Worm (Caenorhabditis elegans) whole organism, late embryonic: ENCODE data around the gene srv-17.

Source experiments
- C38D4.7 ChIP-seq: fragments of 200-800 bp; sonication (Bioruptor generic); optimal IDR thresholded peaks from 2 replicates; lab custom pipeline; 2018; ENCODE audit warnings: mild to moderate bottlenecking, missing genetic modification characterization, moderate library complexity, missing compliant biosample characterization
- Y22D7AL.16 ChIP-seq: sonication (generic microtip); optimal IDR thresholded peaks from 2 replicates; lab custom pipeline; 2016; ENCODE audit warnings: missing genetic modification characterization, missing compliant biosample characterization
- ahr-1 ChIP-seq: sonication (generic microtip); optimal IDR thresholded peaks from 2 replicates; lab custom pipeline; 2016; ENCODE audit warnings: missing genetic modification characterization, missing compliant biosample characterization
- ama-1 ChIP-seq: fragments of 150-350 bp; optimal IDR thresholded peaks from 2 replicates; lab custom pipeline; 2014
- ceh-14 ChIP-seq: sonication (generic microtip); optimal IDR thresholded peaks from 2 replicates; lab custom pipeline; 2016; ENCODE audit warnings: missing genotype, missing genetic modification characterization, missing compliant biosample characterization
- ceh-19 ChIP-seq: fragments of 200-800 bp; sonication (Bioruptor generic); optimal IDR thresholded peaks from 2 replicates; lab custom pipeline; 2018; ENCODE audit warnings: mild to moderate bottlenecking, missing genetic modification characterization, missing compliant biosample characterization
- ceh-22 ChIP-seq: sonication (generic microtip); optimal IDR thresholded peaks from 2 replicates; lab custom pipeline; 2017; ENCODE audit warnings: missing biosample characterization, missing genetic modification characterization
- ceh-24 ChIP-seq: sonication (generic microtip); optimal IDR thresholded peaks from 2 replicates; lab custom pipeline; 2016; ENCODE audit warnings: mild to moderate bottlenecking, missing genetic modification characterization, missing compliant biosample characterization
- ceh-34 ChIP-seq: sonication (generic microtip); optimal IDR thresholded peaks from 2 replicates; lab custom pipeline; 2016; ENCODE audit warnings: mild to moderate bottlenecking, missing genetic modification characterization, missing compliant biosample characterization
- ceh-6 ChIP-seq: fragments of 200-800 bp; sonication (Bioruptor generic); optimal IDR thresholded peaks from 2 replicates; lab custom pipeline; 2018; ENCODE audit warnings: mild to moderate bottlenecking, missing genetic modification characterization, missing compliant biosample characterization
- ceh-9 ChIP-seq: sonication (generic microtip); optimal IDR thresholded peaks from 2 replicates; lab custom pipeline; 2016; ENCODE audit warnings: mild to moderate bottlenecking, missing genetic modification characterization, inconsistent platforms, missing compliant biosample characterization
- che-1 ChIP-seq: sonication (generic microtip); optimal IDR thresholded peaks from 2 replicates; lab custom pipeline; 2016; ENCODE audit warnings: mild to moderate bottlenecking, missing genetic modification characterization, missing compliant biosample characterization
- dmd-4 ChIP-seq: sonication (generic microtip); optimal IDR thresholded peaks from 2 replicates; lab custom pipeline; 2016; ENCODE audit warnings: borderline replicate concordance, missing genetic modification characterization, missing compliant biosample characterization
- dve-1 ChIP-seq: sonication (generic microtip); optimal IDR thresholded peaks from 2 replicates; lab custom pipeline; 2017; ENCODE audit warnings: antibody characterized with exemption, mild to moderate bottlenecking, missing genetic modification characterization, missing compliant biosample characterization
- elt-2 ChIP-seq: sonication (generic microtip); optimal IDR thresholded peaks from 2 replicates; lab custom pipeline; 2016; ENCODE audit warnings: missing genetic modification reagents, missing genetic modification characterization, missing compliant biosample characterization
- eyg-1 ChIP-seq: sonication (generic microtip); optimal IDR thresholded peaks from 2 replicates; lab custom pipeline; 2016; ENCODE audit warnings: missing genotype, missing genetic modification characterization, missing compliant biosample characterization
- fax-1 ChIP-seq: sonication (generic microtip); optimal IDR thresholded peaks from 2 replicates; lab custom pipeline; 2016; ENCODE audit warnings: missing genotype, missing genetic modification characterization, missing compliant biosample characterization
- fkh-6 ChIP-seq: sonication (generic microtip); optimal IDR thresholded peaks from 2 replicates; lab custom pipeline; 2016; ENCODE audit warnings: missing genetic modification characterization, missing compliant biosample characterization
- gmeb-2 ChIP-seq: sonication (generic microtip); optimal IDR thresholded peaks from 2 replicates; lab custom pipeline; 2016; ENCODE audit warnings: missing genetic modification characterization, inconsistent platforms, missing compliant biosample characterization
- hlh-30 ChIP-seq: sonication (generic microtip); optimal IDR thresholded peaks from 2 replicates; lab custom pipeline; 2017; ENCODE audit warnings: antibody characterized with exemption, missing genetic modification characterization, missing compliant biosample characterization; ENCODE audit not compliant: insufficient read depth
- hlh-6 ChIP-seq: sonication (generic microtip); optimal IDR thresholded peaks from 2 replicates; lab custom pipeline; 2016; ENCODE audit warnings: missing genotype, missing genetic modification characterization, missing compliant biosample characterization
- mec-3 ChIP-seq: sonication (generic microtip); optimal IDR thresholded peaks from 2 replicates; lab custom pipeline; 2016; ENCODE audit warnings: borderline replicate concordance, missing genetic modification characterization, missing compliant biosample characterization
- nfya-1 ChIP-seq: sonication (generic microtip); optimal IDR thresholded peaks from 2 replicates; lab custom pipeline; 2017; ENCODE audit warnings: missing genetic modification characterization, mild to moderate bottlenecking, missing compliant biosample characterization, antibody characterized with exemption, moderate library complexity
- nhr-11 ChIP-seq: fragments of 150-350 bp; optimal IDR thresholded peaks from 2 replicates; lab custom pipeline; 2014; ENCODE audit warnings: missing biosample characterization, missing genetic modification characterization
- nhr-232 ChIP-seq: sonication (generic microtip); optimal IDR thresholded peaks from 2 replicates; lab custom pipeline; 2016; ENCODE audit warnings: missing genetic modification characterization, missing compliant biosample characterization
- odd-2 ChIP-seq: sonication (generic microtip); optimal IDR thresholded peaks from 2 replicates; lab custom pipeline; 2017; ENCODE audit warnings: antibody characterized with exemption, mild to moderate bottlenecking, missing genetic modification characterization, missing compliant biosample characterization
- pag-3 ChIP-seq: sonication (generic microtip); optimal IDR thresholded peaks from 2 replicates; lab custom pipeline; 2016; ENCODE audit warnings: missing compliant biosample characterization, missing genetic modification characterization, borderline replicate concordance
- pat-9 ChIP-seq: fragments of 200-800 bp; sonication (Bioruptor generic); optimal IDR thresholded peaks from 2 replicates; lab custom pipeline; 2018; ENCODE audit warnings: mild to moderate bottlenecking, missing genetic modification characterization, moderate library complexity, missing compliant biosample characterization
- pha-2 ChIP-seq: sonication (generic microtip); optimal IDR thresholded peaks from 2 replicates; lab custom pipeline; 2017; ENCODE audit warnings: mild to moderate bottlenecking, missing genetic modification characterization, missing compliant biosample characterization
- pqm-1 ChIP-seq: sonication (generic microtip); optimal IDR thresholded peaks from 2 replicates; lab custom pipeline; 2016; ENCODE audit warnings: missing genetic modification characterization, missing compliant biosample characterization
- ref-2 ChIP-seq: sonication (generic microtip); optimal IDR thresholded peaks from 2 replicates; lab custom pipeline; 2016; ENCODE audit warnings: missing genetic modification characterization, missing compliant biosample characterization
- rnt-1 ChIP-seq: sonication (generic microtip); optimal IDR thresholded peaks from 2 replicates; lab custom pipeline; 2016; ENCODE audit warnings: missing genetic modification characterization, missing compliant biosample characterization
- sdc-2 ChIP-seq: sonication (generic microtip); optimal IDR thresholded peaks from 2 replicates; lab custom pipeline; 2016; ENCODE audit warnings: missing genotype, missing genetic modification characterization, missing compliant biosample characterization
- sox-2 ChIP-seq: fragments of 200-800 bp; sonication (Bioruptor generic); IDR thresholded peaks from 2 replicates; pipeline ENCODE4 v1.3.6; 2022; ENCODE audit warnings: missing genetic modification reagents, missing genetic modification characterization, missing compliant biosample characterization
- syd-9 ChIP-seq: sonication (generic microtip); optimal IDR thresholded peaks from 2 replicates; lab custom pipeline; 2016; ENCODE audit warnings: mild to moderate bottlenecking, missing genetic modification characterization, moderate library complexity, missing compliant biosample characterization
- tbx-2 ChIP-seq: sonication (generic microtip); optimal IDR thresholded peaks from 2 replicates; lab custom pipeline; 2016; ENCODE audit warnings: missing genetic modification characterization, missing compliant biosample characterization
- unc-42 ChIP-seq: sonication (generic microtip); optimal IDR thresholded peaks from 2 replicates; lab custom pipeline; 2016; ENCODE audit warnings: missing genotype, missing genetic modification characterization, missing compliant biosample characterization
- unc-55 ChIP-seq: sonication (generic microtip); optimal IDR thresholded peaks from 2 replicates; lab custom pipeline; 2017; ENCODE audit warnings: missing biosample characterization, missing genetic modification reagents, missing genetic modification characterization
- zip-5 ChIP-seq: sonication (generic microtip); optimal IDR thresholded peaks from 2 replicates; lab custom pipeline; 2016; ENCODE audit warnings: missing genetic modification characterization, missing compliant biosample characterization

Gene srv-17

DNA sequence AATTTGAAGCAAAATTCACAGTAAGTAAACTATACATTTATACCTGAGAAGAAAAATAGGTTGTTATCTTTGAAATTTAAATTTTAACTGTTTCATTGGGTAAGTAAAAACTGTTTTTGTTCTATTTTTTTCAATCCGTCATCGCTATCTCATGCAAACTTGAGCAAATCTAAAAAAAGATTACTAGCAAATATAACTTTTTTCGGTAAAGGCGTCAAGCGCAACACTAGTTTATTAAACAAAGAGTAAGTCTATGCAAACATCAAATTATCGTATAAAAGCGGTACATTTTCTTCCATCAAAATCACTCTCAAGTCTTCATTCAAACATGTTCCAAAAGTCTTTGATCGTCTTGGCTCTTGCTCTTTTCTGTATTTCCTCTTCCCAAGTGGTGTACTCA lies 25.2 kb upstream of the srv-17 start, which contains the start of gene nspb-6 (continued):
- no peak for TF ChIP-seq ceh-14 (tag; lab: Kevin White, UChicago)

DNA sequence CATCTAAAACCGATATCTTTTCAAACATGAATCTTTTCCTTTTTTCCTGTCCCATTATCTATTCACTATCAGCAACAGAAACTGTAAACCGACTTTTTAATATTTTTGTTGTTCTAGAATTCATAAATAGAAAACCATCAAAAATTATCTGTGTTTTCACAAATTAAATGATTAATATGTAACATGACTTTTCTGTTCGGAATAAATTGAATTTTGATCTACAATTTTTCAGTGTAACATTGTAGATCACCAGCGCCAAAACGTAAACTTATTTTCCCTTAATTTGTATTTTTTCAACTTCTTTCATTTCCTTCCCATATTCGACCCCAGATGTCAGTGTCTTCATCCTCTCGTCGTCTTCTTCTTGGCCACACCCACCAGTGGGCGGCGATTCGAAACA lies 21.3 kb upstream of the srv-17 start, which contains the start of gene H04M03.3:
Gene H04M03.3, plus strand, starts transcription at position 301 of the 400 bp plus-strand sequence.
- TF ChIP-seq ref-2, result no peak
- no peak for TF ChIP-seq rnt-1 (tag; lab: Kevin White, UChicago)
- no peak for TF ChIP-seq pha-2 (tag; lab: Kevin White, UChicago)
- TF ChIP-seq sdc-2 (tag; lab: Kevin White, UChicago), result no peak
- no peak for TF ChIP-seq sox-2 (GFP tag; lab: Robert Waterston, UW)
- no peak for TF ChIP-seq fkh-6
- no peak for TF ChIP-seq nhr-232 (tag; lab: Kevin White, UChicago)
- TF ChIP-seq dve-1 (tag; lab: Kevin White, UChicago), result no peak
- no peak for TF ChIP-seq ceh-22 (tag; lab: Kevin White, UChicago)
- TF ChIP-seq ceh-34, result no peak
- no peak for TF ChIP-seq odd-2
- TF ChIP-seq Y22D7AL.16 (tag; lab: Kevin White, UChicago), result no peak
- no peak for TF ChIP-seq pqm-1 (tag; lab: Kevin White, UChicago)
- TF ChIP-seq unc-55 (GFP tag; lab: Kevin White, UChicago), result no peak

DNA sequence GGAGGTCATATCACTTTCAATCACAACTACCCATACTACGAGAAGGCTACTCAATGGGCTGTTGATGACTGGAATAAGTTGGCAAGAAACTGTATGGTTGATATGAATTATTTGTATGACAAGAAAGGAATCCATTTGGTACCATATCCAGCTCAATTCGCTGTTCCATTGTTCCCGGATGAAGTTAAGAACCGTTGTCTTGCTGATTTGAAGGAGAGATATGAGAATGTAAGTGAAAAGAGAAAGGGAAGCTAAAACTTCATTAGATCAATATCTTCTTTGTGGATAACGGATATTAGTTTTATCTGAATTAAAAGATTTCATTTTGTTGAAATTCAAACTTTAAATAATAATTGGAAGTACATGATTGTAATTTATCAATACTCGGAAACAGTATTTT lies 16.6 kb upstream of the srv-17 start:
- no peak for TF ChIP-seq nhr-11 (tag; lab: Kevin White, UChicago)
- no peak for TF ChIP-seq dmd-4 (tag; lab: Kevin White, UChicago)
- TF ChIP-seq che-1 (tag; lab: Kevin White, UChicago), result no peak
- TF ChIP-seq ceh-19, result no peak

DNA sequence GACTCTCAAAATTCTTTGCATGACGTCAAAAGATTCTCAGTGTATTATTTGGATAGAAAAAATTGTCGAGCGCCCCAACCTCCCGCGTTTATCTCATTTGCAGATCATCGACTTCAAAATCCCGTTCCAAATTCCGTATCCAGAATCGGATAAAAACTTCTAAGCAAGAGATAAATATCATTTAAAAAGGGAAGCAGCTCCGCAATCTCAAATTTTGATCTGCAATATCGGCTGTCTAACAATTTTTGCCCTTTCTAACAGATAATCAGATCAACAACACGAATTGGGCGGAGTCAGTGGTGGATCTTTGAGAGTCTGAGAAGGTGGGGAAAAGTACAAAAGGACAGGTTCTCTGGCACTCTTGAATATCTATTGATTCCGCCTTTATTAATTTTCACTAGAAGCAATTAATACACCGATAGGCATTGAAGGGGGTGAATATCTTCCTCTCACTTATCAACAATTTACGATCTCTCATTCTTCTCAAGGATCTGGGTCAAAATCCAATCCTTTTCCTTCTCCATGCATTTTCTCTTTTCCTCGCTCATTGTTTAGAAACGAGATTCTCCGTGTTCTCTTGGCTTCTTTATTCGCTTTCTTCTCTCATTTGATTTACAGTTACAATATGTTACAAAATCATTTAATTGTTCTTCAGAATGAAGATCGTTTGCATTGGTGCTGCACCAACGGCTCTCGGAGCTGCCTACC lies 15.4 kb upstream of the srv-17 start, which contains the start of gene glf-1:
Gene glf-1, plus strand, starts transcription at position 656 of the 708 bp plus-strand sequence.
- TF ChIP-seq unc-55 (GFP tag; lab: Kevin White, UChicago), result no peak
- no peak for TF ChIP-seq gmeb-2
- TF ChIP-seq hlh-6 (tag; lab: Kevin White, UChicago), result no peak
- TF ChIP-seq pag-3 (tag; lab: Kevin White, UChicago), result no peak
- no peak for TF ChIP-seq che-1 (tag; lab: Kevin White, UChicago)
- no peak for TF ChIP-seq nfya-1 (tag; lab: Kevin White, UChicago)
- no peak for TF ChIP-seq ceh-6 (GFP tag; lab: Kevin White, UChicago)
- no peak for TF ChIP-seq unc-42 (tag; lab: Kevin White, UChicago)
- TF ChIP-seq ceh-9 (tag; lab: Kevin White, UChicago), result no peak
- TF ChIP-seq, all 69 proteins: peak for 0

DNA sequence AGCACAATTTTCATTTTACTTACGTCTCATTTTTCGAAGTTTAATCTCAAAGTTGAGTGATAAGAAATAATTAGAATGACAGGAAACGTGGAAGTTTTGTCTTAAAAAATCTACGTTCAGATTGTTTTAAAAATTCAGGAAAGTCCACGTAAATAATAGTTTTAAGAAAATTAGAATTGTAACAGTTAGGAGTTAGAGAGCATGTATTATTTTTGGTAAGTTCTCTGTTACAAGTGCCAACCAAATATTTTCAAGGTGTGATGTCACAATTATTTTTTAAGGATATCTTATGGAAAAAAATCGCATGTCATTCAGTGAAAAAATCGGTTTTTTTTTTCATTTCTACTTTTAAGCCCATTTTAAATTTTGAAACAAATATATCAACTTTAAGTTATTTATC lies 14.5 kb upstream of the srv-17 start, which contains the start of gene H04M03.11:
Gene H04M03.11, minus strand, starts transcription at position 101 of the 400 bp plus-strand sequence.
- no peak for TF ChIP-seq ahr-1 (tag; lab: Kevin White, UChicago)
- no peak for TF ChIP-seq fax-1 (tag; lab: Kevin White, UChicago)
- TF ChIP-seq pha-2 (tag; lab: Kevin White, UChicago), result no peak
- TF ChIP-seq sox-2 (GFP tag; lab: Robert Waterston, UW), result no peak
- TF ChIP-seq elt-2 (tag; lab: Kevin White, UChicago), result no peak
- TF ChIP-seq hlh-30 (tag; lab: Kevin White, UChicago), result no peak
- TF ChIP-seq ref-2, result no peak
- TF ChIP-seq zip-5 (tag; lab: Kevin White, UChicago), result no peak
- TF ChIP-seq C38D4.7 (GFP tag; lab: Kevin White, UChicago), result no peak
- no peak for TF ChIP-seq syd-9 (tag; lab: Kevin White, UChicago)
- TF ChIP-seq tbx-2, result no peak
- no peak for TF ChIP-seq mec-3
- TF ChIP-seq fkh-6, result no peak
- no peak for TF ChIP-seq ceh-24
- TF ChIP-seq ama-1 (lab: Kevin White, UChicago), result no peak
- no peak for TF ChIP-seq ceh-34
- TF ChIP-seq pat-9 (tag; lab: Kevin White, UChicago), result no peak
- TF ChIP-seq eyg-1 (tag; lab: Kevin White, UChicago), result no peak
